Fruit fly (Drosophila melanogaster): Measurements from ENCODE around the gene CG32270.

CG32270 gene

DNA sequence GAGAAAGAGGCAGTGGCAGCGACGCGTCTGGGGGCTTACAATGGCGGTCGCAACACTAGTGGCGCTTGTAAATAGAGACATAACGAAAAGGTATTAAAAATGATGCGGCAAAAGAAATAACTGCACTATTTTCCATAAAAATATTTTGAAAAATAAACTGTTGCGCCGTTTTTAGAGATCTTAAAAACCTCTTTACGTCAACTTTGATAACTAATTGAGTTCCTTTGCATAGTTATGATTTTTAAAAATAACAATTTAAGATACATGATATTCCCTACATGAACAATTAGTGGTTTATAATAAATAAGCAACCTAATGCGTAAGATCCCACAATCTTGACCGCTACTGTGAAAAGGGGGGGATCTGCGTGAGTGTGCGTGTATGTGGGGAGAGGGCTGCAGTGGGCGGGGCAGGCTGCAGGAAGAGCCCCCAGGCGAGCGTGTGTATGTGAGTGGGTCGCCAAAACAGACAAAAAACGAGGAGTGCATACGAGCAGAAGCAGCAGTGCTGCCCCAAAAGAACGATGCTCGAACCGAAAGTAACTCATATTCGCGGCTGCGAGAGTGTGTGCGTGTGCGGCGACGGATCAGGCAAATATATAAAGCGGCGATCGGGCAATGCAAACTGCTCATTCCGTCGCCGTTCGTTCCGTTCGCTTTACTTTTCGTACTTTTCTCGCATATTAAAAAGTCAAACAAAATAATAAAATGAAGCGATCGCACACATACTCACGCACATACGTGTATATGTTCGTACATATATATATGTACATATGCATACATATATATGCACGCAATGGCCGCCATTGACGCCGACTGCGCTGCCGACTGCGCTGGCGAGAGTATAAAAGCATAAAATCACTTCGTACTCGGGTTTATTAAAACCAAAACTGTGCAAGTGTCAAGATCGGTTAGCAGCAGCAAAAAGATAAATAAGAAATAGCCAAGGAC, 40.2 kb upstream of the CG32270 start (continued):
- TF ChIP-seq Dip3 (GFP tag; optimal IDR thresholded peaks at IDR 0.05) = peak; percentile 25
- TF ChIP-seq pzg (GFP tag; optimal IDR thresholded peaks at IDR 0.05) = no peak
- TF ChIP-seq CG2120 (GFP tag; optimal IDR thresholded peaks at IDR 0.05) = peak; percentile 47
- no peak for TF ChIP-seq TFAM (GFP tag; optimal IDR thresholded peaks at IDR 0.05)
- TF ChIP-seq crol (GFP tag; IDR thresholded peaks at IDR 0.05) = peak; percentile 45; the same call in 1 of the 2 replicates
- TF ChIP-seq HmgD (GFP tag; optimal IDR thresholded peaks at IDR 0.05) = no peak
- no peak for TF ChIP-seq NC2β (GFP tag; optimal IDR thresholded peaks at IDR 0.05)
- no peak for TF ChIP-seq Scr (GFP tag; IDR thresholded peaks at IDR 0.05; ENCODE audit: partially characterized antibody)
- TF ChIP-seq CG8281 (tag; optimal IDR thresholded peaks at IDR 0.05) = no peak
- no peak for TF ChIP-seq CG2116 (GFP tag; optimal IDR thresholded peaks at IDR 0.05)
- no peak for TF ChIP-seq jigr1 (GFP tag; IDR thresholded peaks at IDR 0.05)
- no peak for TF ChIP-seq CG15011 (GFP tag; optimal IDR thresholded peaks at IDR 0.05)
- TF ChIP-seq CG10147 (GFP tag; optimal IDR thresholded peaks at IDR 0.05) = no peak
- no peak for TF ChIP-seq Doc3 (GFP tag; IDR thresholded peaks at IDR 0.05; ENCODE audit: partially characterized antibody)
- no peak for TF ChIP-seq klu (GFP tag; IDR thresholded peaks at IDR 0.05)
- no peak for TF ChIP-seq Dll (GFP tag; IDR thresholded peaks at IDR 0.05; ENCODE audit: partially characterized antibody)
- 0 out of 3 replicates have a peak, but pooled peaks have one; percentile 22 for TF ChIP-seq CG34422 (GFP tag; IDR thresholded peaks at IDR 0.05)
- no peak for TF ChIP-seq inv (GFP tag; IDR thresholded peaks at IDR 0.05; ENCODE audit: partially characterized antibody)
- no peak for TF ChIP-seq grn (GFP tag; optimal IDR thresholded peaks at IDR 0.05)
- TF ChIP-seq Neu2 (GFP tag; optimal IDR thresholded peaks at IDR 0.05; ENCODE audit: borderline replicate concordance) = no peak
- TF ChIP-seq yki (optimal IDR thresholded peaks at IDR 0.05) = no peak
- no peak for TF ChIP-seq ssp (GFP tag; IDR thresholded peaks at IDR 0.05)
- TF ChIP-seq pan (optimal IDR thresholded peaks at IDR 0.05) = no peak
- TF ChIP-seq pan (GFP tag; optimal IDR thresholded peaks at IDR 0.05 in 1 of 2, IDR thresholded peaks at IDR 0.05 in 1 of 2) = no peak
- no peak for TF ChIP-seq lola (GFP tag; optimal IDR thresholded peaks at IDR 0.05)
- TF ChIP-seq Poxn (GFP tag; IDR thresholded peaks at IDR 0.05) = no peak
- TF ChIP-seq CG11398 (GFP tag; optimal IDR thresholded peaks at IDR 0.05) = no peak
- no peak for TF ChIP-seq sisA (GFP tag; IDR thresholded peaks at IDR 0.05)
- no peak for TF ChIP-seq CG10431 (GFP tag; optimal IDR thresholded peaks at IDR 0.05)
- peak; percentile 31 for TF ChIP-seq CG15601 (tag; optimal IDR thresholded peaks at IDR 0.05)
- TF ChIP-seq croc (GFP tag; conservative IDR thresholded peaks at IDR 0.05) = no peak
- TF ChIP-seq CG3838 (GFP tag; optimal IDR thresholded peaks at IDR 0.05) = no peak
- peak; percentile 52 for TF ChIP-seq CG17385 (GFP tag; optimal IDR thresholded peaks at IDR 0.05)
- peak in 1 of 2 experiments; percentile 70 for TF ChIP-seq Hr51 (GFP tag; optimal IDR thresholded peaks at IDR 0.05)
- no peak for TF ChIP-seq E2f1 (GFP tag; IDR thresholded peaks at IDR 0.05)
- TF ChIP-seq CG10565 (GFP tag; optimal IDR thresholded peaks at IDR 0.05) = no peak
- no peak for TF ChIP-seq HmgZ (tag; optimal IDR thresholded peaks at IDR 0.05)
- 0 out of 2 replicates have a peak, but pooled peaks have one; percentile 21 for TF ChIP-seq CG32767 (GFP tag; IDR thresholded peaks at IDR 0.05)
- TF ChIP-seq Antp (GFP tag; optimal IDR thresholded peaks at IDR 0.05) = no peak
- TF ChIP-seq CG8944 (GFP tag; optimal IDR thresholded peaks at IDR 0.05) = peak; percentile 40
- TF ChIP-seq zfh1 (GFP tag; IDR thresholded peaks at IDR 0.05) = no peak
- no peak for TF ChIP-seq tx (GFP tag; optimal IDR thresholded peaks at IDR 0.05)
- TF ChIP-seq NK7.1 (GFP tag; optimal IDR thresholded peaks at IDR 0.05) = no peak
- TF ChIP-seq danr (GFP tag; IDR thresholded peaks at IDR 0.05) = no peak
- no peak for TF ChIP-seq CG11456 (GFP tag; IDR thresholded peaks at IDR 0.05)
- TF ChIP-seq CG11560 (tag; IDR thresholded peaks at IDR 0.05) = no peak
- no peak for TF ChIP-seq kay (GFP tag; optimal IDR thresholded peaks at IDR 0.05)
- TF ChIP-seq CG12659 (GFP tag; optimal IDR thresholded peaks at IDR 0.05) = peak; percentile 54
- TF ChIP-seq CG3281 (GFP tag; optimal IDR thresholded peaks at IDR 0.05) = peak; percentile 15
